Fruit fly (Drosophila melanogaster): ENCODE results near the gene Grl62a.

DNA sequence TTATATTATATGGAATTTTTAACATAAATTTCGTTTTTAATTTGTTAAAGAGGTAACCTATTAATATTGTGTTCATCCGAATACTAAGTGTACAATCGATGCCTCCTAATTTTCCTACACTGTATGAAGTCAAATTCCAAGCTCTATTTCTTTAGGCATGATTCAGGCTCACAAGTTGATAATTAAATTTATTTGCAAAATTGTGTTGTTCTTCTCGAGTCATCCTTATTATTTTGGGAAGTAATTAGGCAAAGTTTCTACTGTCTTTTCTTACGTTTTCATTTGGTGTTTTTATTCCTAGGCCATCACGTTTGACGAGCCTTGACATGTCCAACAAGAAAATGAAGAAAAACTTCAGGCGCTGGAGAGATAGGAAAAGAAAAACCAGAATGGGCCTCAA lies 16.4 kb upstream of the Grl62a start, which contains the start of gene CG42355:
- TF ChIP-seq abd-A (tag; optimal IDR thresholded peaks at IDR 0.05), result no peak
- TF ChIP-seq CG11398 (GFP tag; optimal IDR thresholded peaks at IDR 0.05), result no peak
- no peak for TF ChIP-seq CG11456 (GFP tag; IDR thresholded peaks at IDR 0.05)
- TF ChIP-seq Ada2b (GFP tag; IDR thresholded peaks at IDR 0.05), result no peak
- TF ChIP-seq Bteb2 (GFP tag; optimal IDR thresholded peaks at IDR 0.05), result no peak
- TF ChIP-seq CG10462 (GFP tag; optimal IDR thresholded peaks at IDR 0.05), result no peak
- TF ChIP-seq her (GFP tag; optimal IDR thresholded peaks at IDR 0.05), result no peak
- TF ChIP-seq CG14710 (tag; optimal IDR thresholded peaks at IDR 0.05), result no peak
- TF ChIP-seq klu (GFP tag; IDR thresholded peaks at IDR 0.05), result no peak
- no peak for TF ChIP-seq hth (optimal IDR thresholded peaks at IDR 0.05)

Measured in whole organism, embryonic.